Fruit fly (Drosophila melanogaster): Measurements from ENCODE around the gene kmr.

Gene kmr

DNA sequence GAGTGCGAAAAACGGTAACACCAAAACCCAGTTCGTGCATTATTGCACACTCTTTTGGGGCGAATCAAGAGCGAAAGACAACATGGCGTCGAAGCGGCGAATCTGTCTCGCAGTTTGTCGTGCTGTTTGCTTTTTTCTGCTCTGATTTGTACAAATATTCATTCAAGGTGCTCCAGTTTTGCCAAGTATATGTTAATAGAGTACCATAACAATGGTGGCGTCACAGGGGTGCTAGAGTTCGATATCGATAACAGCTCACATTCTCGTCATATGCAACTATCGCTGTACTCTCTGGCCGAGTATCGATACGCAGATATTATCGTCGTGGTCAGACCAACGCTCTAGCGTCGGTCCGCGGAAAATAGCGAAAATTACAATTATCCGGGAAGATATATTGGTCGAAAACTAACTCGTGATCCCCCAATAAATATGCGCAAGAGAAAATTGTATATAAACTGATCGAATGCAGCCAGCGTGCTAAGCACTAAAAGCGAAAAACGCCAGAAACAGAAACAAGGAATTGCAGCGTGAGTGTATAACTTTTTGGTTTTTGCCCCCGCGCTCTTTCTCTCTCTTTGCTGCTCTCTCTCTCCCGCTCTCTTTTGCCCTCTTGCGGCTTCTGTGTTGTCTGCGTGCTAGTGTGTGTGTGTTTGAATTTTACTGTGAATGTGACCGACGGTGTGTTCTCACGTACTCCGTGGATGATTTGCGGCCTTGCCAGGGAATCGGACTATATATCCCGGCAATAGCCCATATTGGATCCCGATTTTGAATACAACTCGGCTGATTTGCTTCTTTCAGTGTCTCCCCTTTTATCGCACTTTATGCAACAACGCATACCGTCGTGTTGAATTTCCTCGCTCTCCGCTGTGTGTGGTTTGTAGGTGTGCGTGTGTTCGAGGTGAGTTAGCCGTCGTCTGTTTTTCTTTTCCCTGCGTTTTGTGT is 31.1 kb upstream of the kmr start, which contains the start of gene flfl (continued):
- no peak for TF ChIP-seq Lim3 (GFP tag; IDR thresholded peaks at IDR 0.05)
- TF ChIP-seq bsh (GFP tag; optimal IDR thresholded peaks at IDR 0.05): peak in 1 of 2 experiments; percentile 4
- no peak for TF ChIP-seq eve (GFP tag; optimal IDR thresholded peaks at IDR 0.05)
- TF ChIP-seq CG12744 (GFP tag; optimal IDR thresholded peaks at IDR 0.05): no peak
- no peak for TF ChIP-seq Sox100B (GFP tag; optimal IDR thresholded peaks at IDR 0.05)
- no peak for TF ChIP-seq CG8089 (GFP tag; optimal IDR thresholded peaks at IDR 0.05)
- TF ChIP-seq CG30020 (tag; optimal IDR thresholded peaks at IDR 0.05): peak; percentile 47
- no peak for TF ChIP-seq CHES-1-like (GFP tag; optimal IDR thresholded peaks at IDR 0.05)
- TF ChIP-seq CG4282 (GFP tag; optimal IDR thresholded peaks at IDR 0.05): no peak
- peak in 1 of 2 experiments; percentile 96 for TF ChIP-seq Pdp1 (GFP tag; optimal IDR thresholded peaks at IDR 0.05)
- TF ChIP-seq CG6689 (GFP tag; IDR thresholded peaks at IDR 0.05): no peak
- peak; percentile 98 for TF ChIP-seq Sin3A (optimal IDR thresholded peaks at IDR 0.05)
- no peak for TF ChIP-seq esg (GFP tag; conservative IDR thresholded peaks at IDR 0.05)
- no peak for TF ChIP-seq tup (GFP tag; optimal IDR thresholded peaks at IDR 0.05)
- no peak for TF ChIP-seq sr (GFP tag; IDR thresholded peaks at IDR 0.05)
- TF ChIP-seq pnt (GFP tag; optimal IDR thresholded peaks at IDR 0.05): no peak
- no peak for TF ChIP-seq Hr3 (GFP tag; optimal IDR thresholded peaks at IDR 0.05)
- TF ChIP-seq ci (GFP tag; IDR thresholded peaks at IDR 0.05): no peak
- TF ChIP-seq hb (GFP tag; IDR thresholded peaks at IDR 0.05; ENCODE audit: partially characterized antibody): no peak
- no peak for TF ChIP-seq CG14667 (GFP tag; IDR thresholded peaks at IDR 0.05)
- no peak for TF ChIP-seq CG10462 (GFP tag; optimal IDR thresholded peaks at IDR 0.05)
- TF ChIP-seq CG6683 (GFP tag; optimal IDR thresholded peaks at IDR 0.05): no peak
- peak; percentile 3 for TF ChIP-seq HHEX (GFP tag; optimal IDR thresholded peaks at IDR 0.05)
- peak; percentile 37 for TF ChIP-seq CG1832 (GFP tag; optimal IDR thresholded peaks at IDR 0.05)
- TF ChIP-seq H15 (GFP tag; IDR thresholded peaks at IDR 0.05): no peak
- TF ChIP-seq slp2 (GFP tag; optimal IDR thresholded peaks at IDR 0.05): peak; percentile 18
- no peak for TF ChIP-seq CG4424 (GFP tag; optimal IDR thresholded peaks at IDR 0.05)
- TF ChIP-seq CG3163 (GFP tag; optimal IDR thresholded peaks at IDR 0.05): peak; percentile 39
- TF ChIP-seq H2.0 (GFP tag; IDR thresholded peaks at IDR 0.05): no peak
- TF ChIP-seq Opbp (GFP tag; IDR thresholded peaks at IDR 0.05; ENCODE audit: partially characterized antibody): no peak
- TF ChIP-seq Mad (GFP tag; optimal IDR thresholded peaks at IDR 0.05): no peak
- TF ChIP-seq run (tag; optimal IDR thresholded peaks at IDR 0.05): no peak
- TF ChIP-seq emc (GFP tag; optimal IDR thresholded peaks at IDR 0.05): peak; percentile 28
- no peak for TF ChIP-seq HLH4C (GFP tag; IDR thresholded peaks at IDR 0.05; ENCODE audit: partially characterized antibody)
- TF ChIP-seq CTCF (GFP tag; optimal IDR thresholded peaks at IDR 0.05): peak; percentile 22
- no peak for TF ChIP-seq E2f2 (GFP tag; IDR thresholded peaks at IDR 0.05)
- TF ChIP-seq CG15514 (GFP tag; optimal IDR thresholded peaks at IDR 0.05): peak; percentile 42
- TF ChIP-seq scrt (GFP tag; optimal IDR thresholded peaks at IDR 0.05): peak; percentile 14
- TF ChIP-seq CG18619 (GFP tag; optimal IDR thresholded peaks at IDR 0.05): peak; percentile 23
- TF ChIP-seq CG14050 (GFP tag; IDR thresholded peaks at IDR 0.05): no peak
- TF ChIP-seq sna (GFP tag; IDR thresholded peaks at IDR 0.05; ENCODE audit: partially characterized antibody): no peak
- peak; percentile 48 for TF ChIP-seq Hand (GFP tag; optimal IDR thresholded peaks at IDR 0.05)
- no peak for TF ChIP-seq wdn (GFP tag; IDR thresholded peaks at IDR 0.05)
- no peak for TF ChIP-seq ash1 (GFP tag; optimal IDR thresholded peaks at IDR 0.05)
- TF ChIP-seq CG17802 (tag; optimal IDR thresholded peaks at IDR 0.05): no peak
- TF ChIP-seq knrl (GFP tag; IDR thresholded peaks at IDR 0.05; ENCODE audit: partially characterized antibody): no peak
- TF ChIP-seq Tbp (GFP tag; optimal IDR thresholded peaks at IDR 0.05): peak; percentile 5
- TF ChIP-seq Ssrp (tag; optimal IDR thresholded peaks at IDR 0.05): no peak
- TF ChIP-seq CG12236 (GFP tag; optimal IDR thresholded peaks at IDR 0.05): no peak
- no peak for TF ChIP-seq caup (GFP tag; optimal IDR thresholded peaks at IDR 0.05; ENCODE audit: severe bottlenecking)
